Fruit fly (Drosophila melanogaster) whole organism, embryonic: ENCODE data around the gene CG33791.

ENCODE experiments used
- Antp ChIP-seq: fragments of 200-800 bp; sonication (Bioruptor generic); optimal IDR thresholded peaks from 3 replicates; lab custom pipeline; 2016; ENCODE audit warnings: missing biosample characterization, missing genetic modification characterization
- B-H2 ChIP-seq: fragments of 200-800 bp; sonication (Bioruptor generic); optimal IDR thresholded peaks from 2 replicates; lab custom pipeline; 2018; ENCODE audit warnings: missing biosample characterization, mild to moderate bottlenecking, missing genetic modification characterization
- Bgb ChIP-seq: fragments of 200-800 bp; sonication (Bioruptor generic); IDR thresholded peaks from 2 replicates; pipeline ENCODE4 v1.3.6; 2022; ENCODE audit warnings: missing biosample characterization, missing genetic modification characterization; ENCODE audit not compliant: partially characterized antibody
- C15 ChIP-seq: fragments of 200-800 bp; sonication (Bioruptor generic); IDR thresholded peaks from 3 replicates; pipeline ENCODE4 v1.3.6; 2022; ENCODE audit warnings: missing biosample characterization, missing genetic modification characterization
- CG11560 ChIP-seq: fragments of 200-800 bp; sonication (Bioruptor generic); IDR thresholded peaks from 3 replicates; pipeline ENCODE4 v1.3.6; 2022; ENCODE audit warnings: missing biosample characterization, missing genetic modification characterization
- CG11723 ChIP-seq: fragments of 200-800 bp; sonication (Bioruptor generic); optimal IDR thresholded peaks from 2 replicates; lab custom pipeline; 2017; ENCODE audit warnings: missing biosample characterization, mild to moderate bottlenecking, missing genetic modification characterization
- CG12391 ChIP-seq: fragments of 200-800 bp; sonication (Bioruptor generic); optimal IDR thresholded peaks from 3 replicates; lab custom pipeline; 2018; ENCODE audit warnings: missing biosample characterization, mild to moderate bottlenecking, missing genetic modification characterization, moderate library complexity
- CG12744 ChIP-seq: fragments of 200-800 bp; sonication (Bioruptor generic); optimal IDR thresholded peaks from 2 replicates; lab custom pipeline; 2016; ENCODE audit warnings: missing biosample characterization, missing genetic modification characterization
- CG13424 ChIP-seq: fragments of 200-800 bp; sonication (Bioruptor generic); optimal IDR thresholded peaks from 2 replicates; lab custom pipeline; 2019; ENCODE audit warnings: missing biosample characterization, mild to moderate bottlenecking, missing genetic modification characterization, moderate library complexity
- CG13775 ChIP-seq: fragments of 200-800 bp; sonication (Bioruptor generic); optimal IDR thresholded peaks from 3 replicates; lab custom pipeline; 2017; ENCODE audit warnings: missing biosample characterization, mild to moderate bottlenecking, missing genetic modification characterization
- CG15269 ChIP-seq: fragments of 200-800 bp; sonication (Bioruptor generic); optimal IDR thresholded peaks from 2 replicates; lab custom pipeline; 2018; ENCODE audit warnings: missing biosample characterization, mild to moderate bottlenecking, missing genetic modification characterization, moderate library complexity
- CG15514 ChIP-seq: fragments of 200-800 bp; sonication (Bioruptor generic); optimal IDR thresholded peaks from 3 replicates; lab custom pipeline; 2017; ENCODE audit warnings: missing biosample characterization, missing genetic modification characterization, mild to moderate bottlenecking, moderate library complexity, missing genetic modification reagents
- CG15696 ChIP-seq: fragments of 200-800 bp; sonication (Bioruptor generic); optimal IDR thresholded peaks from 2 replicates; lab custom pipeline; 2019; ENCODE audit warnings: missing biosample characterization, mild to moderate bottlenecking, missing genetic modification characterization, moderate library complexity
- CG16779 ChIP-seq: fragments of 200-800 bp; sonication (Bioruptor generic); IDR thresholded peaks from 2 replicates; pipeline ENCODE4 v1.3.6; 2022; ENCODE audit warnings: missing biosample characterization, missing genetic modification characterization
- CG17361 ChIP-seq: fragments of 200-800 bp; sonication (Bioruptor generic); IDR thresholded peaks from 3 replicates; pipeline ENCODE4 v1.3.6; 2022; ENCODE audit warnings: missing biosample characterization, missing genetic modification characterization
- CG17385 ChIP-seq: fragments of 200-800 bp; sonication (Bioruptor generic); optimal IDR thresholded peaks from 3 replicates; lab custom pipeline; 2018; ENCODE audit warnings: missing biosample characterization, mild to moderate bottlenecking, missing genetic modification characterization
- CG2202 ChIP-seq: fragments of 200-800 bp; sonication (Bioruptor generic); optimal IDR thresholded peaks from 2 replicates; lab custom pipeline; 2018; ENCODE audit warnings: missing biosample characterization, mild to moderate bottlenecking, missing genetic modification characterization
- CG3726 ChIP-seq: fragments of 200-800 bp; sonication (Bioruptor generic); IDR thresholded peaks from 3 replicates; pipeline ENCODE4, ENCODE4 v1.3.6; 2022; ENCODE audit warnings: missing biosample characterization, missing genetic modification characterization
- CG3838 ChIP-seq: fragments of 200-800 bp; sonication (Bioruptor generic); optimal IDR thresholded peaks from 3 replicates; lab custom pipeline; 2016; ENCODE audit warnings: missing biosample characterization, missing genetic modification characterization
- CG4730 ChIP-seq: fragments of 200-800 bp; sonication (Bioruptor generic); IDR thresholded peaks from 2 replicates; pipeline ENCODE4 v1.3.6; 2022; ENCODE audit warnings: missing biosample characterization, missing genetic modification characterization
- CG5245 ChIP-seq: fragments of 200-800 bp; sonication (Bioruptor generic); optimal IDR thresholded peaks from 3 replicates; lab custom pipeline; 2016; ENCODE audit warnings: missing biosample characterization, missing genetic modification characterization
- CG8089 ChIP-seq: fragments of 200-800 bp; sonication (Bioruptor generic); optimal IDR thresholded peaks from 3 replicates; lab custom pipeline; 2016; ENCODE audit warnings: missing biosample characterization, missing genetic modification characterization
- Dbx ChIP-seq: fragments of 200-800 bp; sonication (Bioruptor generic); IDR thresholded peaks from 3 replicates; pipeline ENCODE4 v1.3.6; 2022; ENCODE audit warnings: missing biosample characterization, missing genetic modification characterization
- Dek ChIP-seq: fragments of 200-800 bp; sonication (Bioruptor generic); optimal IDR thresholded peaks from 3 replicates; lab custom pipeline; 2019; ENCODE audit warnings: missing biosample characterization, mild to moderate bottlenecking, missing genetic modification characterization, moderate library complexity
- Doc2 ChIP-seq: fragments of 200-800 bp; sonication (Bioruptor generic); IDR thresholded peaks from 2 replicates; pipeline ENCODE4 v1.3.6; 2022; ENCODE audit warnings: missing biosample characterization, missing genetic modification characterization
- H2.0 ChIP-seq: fragments of 200-800 bp; sonication (Bioruptor generic); IDR thresholded peaks from 2 replicates; pipeline ENCODE4 v1.3.6; 2022; ENCODE audit warnings: missing biosample characterization, missing genetic modification characterization
- HLHmδ ChIP-seq: fragments of 200-800 bp; sonication (Bioruptor generic); optimal IDR thresholded peaks from 2 replicates; lab custom pipeline; 2018; ENCODE audit warnings: missing biosample characterization, mild to moderate bottlenecking, missing genetic modification characterization, moderate library complexity
- Kr ChIP-seq: fragments of 200-800 bp; sonication (Bioruptor generic); optimal IDR thresholded peaks from 2 replicates; lab custom pipeline; 2017; ENCODE audit warnings: missing biosample characterization, mild to moderate bottlenecking, missing genetic modification characterization
- MTF-1 ChIP-seq: fragments of 200-800 bp; sonication (Bioruptor generic); optimal IDR thresholded peaks from 2 replicates; lab custom pipeline; 2018; ENCODE audit warnings: missing biosample characterization, mild to moderate bottlenecking, missing genetic modification characterization, borderline replicate concordance
- Nf-YC ChIP-seq: fragments of 200-800 bp; optimal IDR thresholded peaks from 3 replicates; lab custom pipeline; 2019; ENCODE audit warnings: missing biosample characterization, mild to moderate bottlenecking, missing genetic modification characterization, moderate library complexity
- Pdp1 ChIP-seq, 2 experiments: fragments of 200-800 bp; sonication (Bioruptor generic); optimal IDR thresholded peaks; 3 replicates each; lab custom pipeline; 2016; ENCODE audit warnings: missing biosample characterization in 2 of 2, missing genetic modification characterization in 2 of 2, mild to moderate bottlenecking in 1 of 2, moderate library complexity in 1 of 2
- Rx ChIP-seq: fragments of 200-800 bp; sonication (Bioruptor generic); IDR thresholded peaks from 2 replicates; pipeline ENCODE4 v1.3.6; 2022; ENCODE audit warnings: missing biosample characterization, missing genetic modification characterization
- Sox100B ChIP-seq: fragments of 200-800 bp; sonication (Bioruptor generic); optimal IDR thresholded peaks from 3 replicates; lab custom pipeline; 2018; ENCODE audit warnings: missing biosample characterization, mild to moderate bottlenecking, missing genetic modification characterization
- Sry-β ChIP-seq: fragments of 200-800 bp; sonication (Bioruptor generic); optimal IDR thresholded peaks from 2 replicates; lab custom pipeline; 2018; ENCODE audit warnings: missing biosample characterization, mild to moderate bottlenecking, missing genetic modification characterization, moderate library complexity
- Ssrp ChIP-seq: fragments of 200-800 bp; sonication (Bioruptor generic); optimal IDR thresholded peaks from 2 replicates; lab custom pipeline; 2018; ENCODE audit warnings: missing biosample characterization, mild to moderate bottlenecking, missing genetic modification characterization, moderate library complexity
- Stat92E ChIP-seq, 3 experiments: fragments of >200 bp in 2 of 3; fragments of 200-800 bp in 1 of 3; sonication (Bioruptor generic) in 1 of 3; optimal IDR thresholded peaks; 2 replicates each; lab custom pipeline; 2017 to 2019; ENCODE audit warnings: missing biosample characterization in 3 of 3, missing genetic modification characterization in 3 of 3, mild to moderate bottlenecking in 1 of 3, moderate library complexity in 1 of 3
- YL-1 ChIP-seq: fragments of 200-800 bp; sonication (Bioruptor generic); optimal IDR thresholded peaks from 3 replicates; lab custom pipeline; 2017; ENCODE audit warnings: missing biosample characterization, mild to moderate bottlenecking, missing genetic modification characterization
- abd-A ChIP-seq: fragments of 200-800 bp; sonication (Bioruptor generic); optimal IDR thresholded peaks from 3 replicates; lab custom pipeline; 2019; ENCODE audit warnings: missing biosample characterization, mild to moderate bottlenecking, missing genetic modification characterization, moderate library complexity
- bab2 ChIP-seq: fragments of 200-800 bp; sonication (Bioruptor generic); optimal IDR thresholded peaks from 2 replicates; lab custom pipeline; 2016; ENCODE audit warnings: missing biosample characterization, missing genetic modification characterization
- ci ChIP-seq: fragments of 200-800 bp; sonication (Bioruptor generic); IDR thresholded peaks from 3 replicates; pipeline ENCODE4 v1.3.6; 2022; ENCODE audit warnings: missing biosample characterization, missing genetic modification characterization
- disco-r ChIP-seq: fragments of 200-800 bp; sonication (Bioruptor generic); optimal IDR thresholded peaks from 2 replicates; lab custom pipeline; 2016; ENCODE audit warnings: missing biosample characterization, missing genetic modification characterization
- gt ChIP-seq: fragments of 200-800 bp; sonication (Bioruptor generic); IDR thresholded peaks from 2 replicates; pipeline ENCODE4 v1.3.6; 2022; ENCODE audit warnings: missing biosample characterization, missing genetic modification characterization
- hbn ChIP-seq: fragments of 200-800 bp; sonication (Bioruptor generic); IDR thresholded peaks from 2 replicates; pipeline ENCODE4 v1.3.6; 2022; ENCODE audit warnings: missing biosample characterization, missing genetic modification characterization; ENCODE audit not compliant: partially characterized antibody
- kay ChIP-seq: fragments of 200-800 bp; sonication (Bioruptor generic); optimal IDR thresholded peaks from 2 replicates; lab custom pipeline; 2016; ENCODE audit warnings: missing biosample characterization, missing genetic modification characterization
- nmo ChIP-seq: fragments of 200-800 bp; sonication (Bioruptor generic); optimal IDR thresholded peaks from 2 replicates; lab custom pipeline; 2018; ENCODE audit warnings: missing biosample characterization, mild to moderate bottlenecking, missing genetic modification characterization, moderate library complexity
- org-1 ChIP-seq: fragments of 200-800 bp; sonication (Bioruptor generic); optimal IDR thresholded peaks from 2 replicates; lab custom pipeline; 2017; ENCODE audit warnings: missing biosample characterization, missing genetic modification characterization
- pum ChIP-seq: fragments of 200-800 bp; sonication (Bioruptor generic); optimal IDR thresholded peaks from 2 replicates; lab custom pipeline; 2016; ENCODE audit warnings: missing biosample characterization, missing genetic modification characterization
- ro ChIP-seq: fragments of 200-800 bp; sonication (Bioruptor generic); IDR thresholded peaks from 2 replicates; pipeline ENCODE4 v1.3.6; 2022; ENCODE audit warnings: missing biosample characterization, missing genetic modification characterization
- seq ChIP-seq: fragments of 200-800 bp; sonication (Bioruptor generic); IDR thresholded peaks from 2 replicates; pipeline ENCODE4 v1.3.6; 2022; ENCODE audit warnings: missing biosample characterization, missing genetic modification characterization
- usp ChIP-seq: fragments of >200 bp; optimal IDR thresholded peaks from 2 replicates; lab custom pipeline; 2017; ENCODE audit warnings: missing biosample characterization, missing genetic modification characterization

The CG33791 gene

DNA sequence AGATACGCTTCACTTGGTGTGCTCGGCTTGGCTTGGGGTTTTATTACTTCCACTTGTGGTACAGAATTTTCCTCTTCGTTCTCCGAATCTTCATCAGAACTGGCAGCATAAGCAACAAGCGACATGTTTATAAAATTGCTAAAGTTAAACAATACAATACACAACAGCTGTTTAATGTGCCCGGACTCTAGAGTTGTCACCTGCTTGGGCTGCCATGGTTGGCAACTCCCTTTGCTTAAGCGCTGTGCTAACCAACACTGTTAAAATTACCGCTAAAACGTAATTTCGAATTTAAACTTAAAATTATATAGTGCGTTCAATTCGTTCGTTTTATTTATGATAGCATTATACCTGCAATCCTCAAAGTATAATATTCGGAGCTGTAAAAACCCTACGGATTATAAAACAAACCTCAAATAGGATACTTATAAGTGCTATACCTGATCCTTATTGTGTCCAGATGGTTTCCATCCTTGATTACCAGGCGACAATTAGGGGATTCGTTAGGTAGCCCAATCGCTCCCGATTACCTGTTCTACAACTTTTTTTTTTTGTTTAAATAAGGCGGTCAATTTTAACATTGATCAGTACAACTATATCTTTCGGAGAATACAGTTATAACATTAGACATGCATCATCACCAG is 44.6 kb downstream of the CG33791 start, which contains the start of the genes CG17249 and Bro (continued):
- TF ChIP-seq Sox100B (GFP tag; lab: Kevin White, UChicago) = no peak
- no peak for TF ChIP-seq Kr (GFP tag; lab: Kevin White, UChicago)
- TF ChIP-seq CG15269 = no peak
- no peak for TF ChIP-seq H2.0 (GFP tag; lab: Robert Waterston, UW)
- TF ChIP-seq nmo (GFP tag; lab: Kevin White, UChicago) = peak; percentile 31
- TF ChIP-seq CG15514 (GFP tag; lab: Kevin White, UChicago) = peak; percentile 85
- no peak for TF ChIP-seq MTF-1 (GFP tag; lab: Kevin White, UChicago)
- no peak for TF ChIP-seq CG13424 (tag; lab: Kevin White, UChicago)
- no peak for TF ChIP-seq Sry-β (GFP tag; lab: Kevin White, UChicago)
- TF ChIP-seq CG8089 (GFP tag; lab: Kevin White, UChicago) = peak; percentile 28
- TF ChIP-seq gt (GFP tag; lab: Robert Waterston, UW) = no peak
- peak in 1 of 2 experiments; percentile 62 for TF ChIP-seq Pdp1 (GFP tag; optimal IDR thresholded peaks at IDR 0.05; lab: Kevin White, UChicago)
- TF ChIP-seq CG17361 (GFP tag; lab: Robert Waterston, UW) = no peak
- TF ChIP-seq Stat92E (GFP tag; optimal IDR thresholded peaks at IDR 0.05; lab: Kevin White, UChicago) = no peak
- TF ChIP-seq Dek (tag; lab: Kevin White, UChicago) = no peak
- TF ChIP-seq seq (GFP tag; lab: Robert Waterston, UW) = no peak
- TF ChIP-seq CG4730 (GFP tag; lab: Robert Waterston, UW) = no peak
- peak; percentile 27 for TF ChIP-seq Antp (GFP tag; lab: Kevin White, UChicago)
- no peak for TF ChIP-seq Rx (GFP tag; lab: Robert Waterston, UW)
- no peak for TF ChIP-seq org-1 (GFP tag; lab: Kevin White, UChicago)
- TF ChIP-seq hbn = no peak
- no peak for TF ChIP-seq disco-r (GFP tag; lab: Kevin White, UChicago)
- TF ChIP-seq B-H2 (GFP tag; lab: Kevin White, UChicago) = peak; percentile 80
- no peak for TF ChIP-seq kay
- TF ChIP-seq pum = no peak
- TF ChIP-seq CG15696 (tag; lab: Kevin White, UChicago) = no peak
- TF ChIP-seq CG3726 (GFP tag; lab: Robert Waterston, UW) = no peak
- peak; percentile 23; the same call in 1 of the 3 replicates for TF ChIP-seq ci (GFP tag; lab: Robert Waterston, UW)
- no peak for TF ChIP-seq ro (GFP tag; lab: Robert Waterston, UW)
- peak; percentile 14 for TF ChIP-seq bab2 (GFP tag; lab: Kevin White, UChicago)
- no peak for TF ChIP-seq HLHmδ (GFP tag; lab: Kevin White, UChicago)
- no peak for TF ChIP-seq CG16779 (GFP tag; lab: Robert Waterston, UW)
- TF ChIP-seq CG3838 (GFP tag; lab: Kevin White, UChicago) = peak; percentile 53
- 0 out of 3 replicates have a peak, but pooled peaks have one; percentile 39 for TF ChIP-seq Dbx (GFP tag; lab: Robert Waterston, UW)
- no peak for TF ChIP-seq Doc2 (GFP tag; lab: Robert Waterston, UW)
- no peak for TF ChIP-seq CG13775
- TF ChIP-seq CG5245 (GFP tag; lab: Kevin White, UChicago) = no peak
- peak; percentile 38 for TF ChIP-seq CG17385 (GFP tag; lab: Kevin White, UChicago)
- no peak for TF ChIP-seq abd-A
- TF ChIP-seq Bgb (GFP tag; lab: Robert Waterston, UW) = peak; percentile 61
- no peak for TF ChIP-seq Ssrp (tag; lab: Kevin White, UChicago)
- 0 out of 3 replicates have a peak, but pooled peaks have one; percentile 11 for TF ChIP-seq C15 (GFP tag; lab: Robert Waterston, UW)
- TF ChIP-seq CG11723 (GFP tag; lab: Kevin White, UChicago) = no peak
- no peak for TF ChIP-seq CG11560 (tag; lab: Robert Waterston, UW)
- TF ChIP-seq Nf-YC = no peak
- TF ChIP-seq CG12391 (tag; lab: Kevin White, UChicago) = peak; percentile 19
- no peak for TF ChIP-seq CG12744 (GFP tag; lab: Kevin White, UChicago)
- TF ChIP-seq CG2202 (tag; lab: Kevin White, UChicago) = no peak
- TF ChIP-seq usp (GFP tag; lab: Kevin White, UChicago) = no peak
- peak; percentile 27 for TF ChIP-seq YL-1 (GFP tag; lab: Kevin White, UChicago)
